Worm (Caenorhabditis elegans) whole organism, late embryonic: Measurements from ENCODE around the gene lin-46.

Experiments used
- C08G9.2 ChIP-seq: sonication (generic microtip); optimal IDR thresholded peaks from 2 replicates; lab custom pipeline; 2016; ENCODE audit warnings: mild to moderate bottlenecking, missing genetic modification characterization, moderate library complexity, missing compliant biosample characterization
- ahr-1 ChIP-seq: sonication (generic microtip); optimal IDR thresholded peaks from 2 replicates; lab custom pipeline; 2016; ENCODE audit warnings: missing genetic modification characterization, missing compliant biosample characterization
- ama-1 ChIP-seq: fragments of 150-350 bp; optimal IDR thresholded peaks from 2 replicates; lab custom pipeline; 2014
- ceh-18 ChIP-seq: sonication (generic microtip); optimal IDR thresholded peaks from 2 replicates; lab custom pipeline; 2016; ENCODE audit warnings: missing genetic modification characterization, missing compliant biosample characterization
- ceh-2 ChIP-seq: sonication (generic microtip); optimal IDR thresholded peaks from 2 replicates; lab custom pipeline; 2016; ENCODE audit warnings: missing genotype, missing genetic modification characterization, missing compliant biosample characterization
- ceh-22 ChIP-seq: sonication (generic microtip); optimal IDR thresholded peaks from 2 replicates; lab custom pipeline; 2017; ENCODE audit warnings: missing biosample characterization, missing genetic modification characterization
- ceh-24 ChIP-seq: sonication (generic microtip); optimal IDR thresholded peaks from 2 replicates; lab custom pipeline; 2016; ENCODE audit warnings: mild to moderate bottlenecking, missing genetic modification characterization, missing compliant biosample characterization
- ceh-31 ChIP-seq: sonication (generic microtip); optimal IDR thresholded peaks from 2 replicates; lab custom pipeline; 2016; ENCODE audit warnings: missing genetic modification characterization, missing compliant biosample characterization
- ceh-45 ChIP-seq: fragments of 200-800 bp; sonication (Bioruptor generic); IDR thresholded peaks from 2 replicates; pipeline ENCODE4 v1.3.6; 2022; ENCODE audit warnings: missing genetic modification reagents, missing genetic modification characterization, missing compliant biosample characterization
- ceh-48 ChIP-seq: sonication (generic microtip); optimal IDR thresholded peaks from 2 replicates; lab custom pipeline; 2016; ENCODE audit warnings: missing genetic modification characterization, inconsistent platforms, missing compliant biosample characterization
- ceh-6 ChIP-seq: fragments of 200-800 bp; sonication (Bioruptor generic); optimal IDR thresholded peaks from 2 replicates; lab custom pipeline; 2018; ENCODE audit warnings: mild to moderate bottlenecking, missing genetic modification characterization, missing compliant biosample characterization
- ceh-9 ChIP-seq: sonication (generic microtip); optimal IDR thresholded peaks from 2 replicates; lab custom pipeline; 2016; ENCODE audit warnings: mild to moderate bottlenecking, missing genetic modification characterization, inconsistent platforms, missing compliant biosample characterization
- dmd-4 ChIP-seq: sonication (generic microtip); optimal IDR thresholded peaks from 2 replicates; lab custom pipeline; 2016; ENCODE audit warnings: borderline replicate concordance, missing genetic modification characterization, missing compliant biosample characterization
- dve-1 ChIP-seq: sonication (generic microtip); optimal IDR thresholded peaks from 2 replicates; lab custom pipeline; 2017; ENCODE audit warnings: antibody characterized with exemption, mild to moderate bottlenecking, missing genetic modification characterization, missing compliant biosample characterization
- elt-2 ChIP-seq: sonication (generic microtip); optimal IDR thresholded peaks from 2 replicates; lab custom pipeline; 2016; ENCODE audit warnings: missing genetic modification reagents, missing genetic modification characterization, missing compliant biosample characterization
- fax-1 ChIP-seq: sonication (generic microtip); optimal IDR thresholded peaks from 2 replicates; lab custom pipeline; 2016; ENCODE audit warnings: missing genotype, missing genetic modification characterization, missing compliant biosample characterization
- fkh-10 ChIP-seq: fragments of 150-350 bp; optimal IDR thresholded peaks from 2 replicates; lab custom pipeline; 2014; ENCODE audit warnings: missing biosample characterization, missing genetic modification reagents, missing genetic modification characterization
- fkh-6 ChIP-seq: sonication (generic microtip); optimal IDR thresholded peaks from 2 replicates; lab custom pipeline; 2016; ENCODE audit warnings: missing genetic modification characterization, missing compliant biosample characterization
- gmeb-2 ChIP-seq: sonication (generic microtip); optimal IDR thresholded peaks from 2 replicates; lab custom pipeline; 2016; ENCODE audit warnings: missing genetic modification characterization, inconsistent platforms, missing compliant biosample characterization
- hlh-8 ChIP-seq: sonication (generic microtip); optimal IDR thresholded peaks from 2 replicates; lab custom pipeline; 2016; ENCODE audit warnings: missing genotype, missing genetic modification characterization, missing compliant biosample characterization
- lin-11 ChIP-seq: fragments of 200-800 bp; sonication (Bioruptor generic); optimal IDR thresholded peaks from 2 replicates; lab custom pipeline; 2018; ENCODE audit warnings: mild to moderate bottlenecking, missing genetic modification characterization, missing compliant biosample characterization
- madf-2 ChIP-seq: sonication (generic microtip); optimal IDR thresholded peaks from 2 replicates; lab custom pipeline; 2017; ENCODE audit warnings: missing genetic modification characterization, missing compliant biosample characterization
- mec-3 ChIP-seq: sonication (generic microtip); optimal IDR thresholded peaks from 2 replicates; lab custom pipeline; 2016; ENCODE audit warnings: borderline replicate concordance, missing genetic modification characterization, missing compliant biosample characterization
- nfya-1 ChIP-seq: sonication (generic microtip); optimal IDR thresholded peaks from 2 replicates; lab custom pipeline; 2017; ENCODE audit warnings: missing genetic modification characterization, mild to moderate bottlenecking, missing compliant biosample characterization, antibody characterized with exemption, moderate library complexity
- nhr-11 ChIP-seq: fragments of 150-350 bp; optimal IDR thresholded peaks from 2 replicates; lab custom pipeline; 2014; ENCODE audit warnings: missing biosample characterization, missing genetic modification characterization
- npax-4 ChIP-seq: sonication (generic microtip); optimal IDR thresholded peaks from 2 replicates; lab custom pipeline; 2016; ENCODE audit warnings: missing genetic modification characterization, missing compliant biosample characterization
- pax-1 ChIP-seq: fragments of 150-350 bp; optimal IDR thresholded peaks from 2 replicates; lab custom pipeline; 2014; ENCODE audit warnings: missing biosample characterization, missing genetic modification characterization
- pha-2 ChIP-seq: sonication (generic microtip); optimal IDR thresholded peaks from 2 replicates; lab custom pipeline; 2017; ENCODE audit warnings: mild to moderate bottlenecking, missing genetic modification characterization, missing compliant biosample characterization
- pros-1 ChIP-seq: fragments of 150-350 bp; optimal IDR thresholded peaks from 2 replicates; lab custom pipeline; 2014; ENCODE audit warnings: missing biosample characterization, missing genetic modification reagents, missing genetic modification characterization
- sox-2 ChIP-seq: fragments of 200-800 bp; sonication (Bioruptor generic); IDR thresholded peaks from 2 replicates; pipeline ENCODE4 v1.3.6; 2022; ENCODE audit warnings: missing genetic modification reagents, missing genetic modification characterization, missing compliant biosample characterization
- syd-9 ChIP-seq: sonication (generic microtip); optimal IDR thresholded peaks from 2 replicates; lab custom pipeline; 2016; ENCODE audit warnings: mild to moderate bottlenecking, missing genetic modification characterization, moderate library complexity, missing compliant biosample characterization
- tbx-7 ChIP-seq: sonication (generic microtip); optimal IDR thresholded peaks from 2 replicates; lab custom pipeline; 2016; ENCODE audit warnings: missing genotype, missing genetic modification characterization, missing compliant biosample characterization
- unc-42 ChIP-seq: sonication (generic microtip); optimal IDR thresholded peaks from 2 replicates; lab custom pipeline; 2016; ENCODE audit warnings: missing genotype, missing genetic modification characterization, missing compliant biosample characterization
- unc-55 ChIP-seq: sonication (generic microtip); optimal IDR thresholded peaks from 2 replicates; lab custom pipeline; 2017; ENCODE audit warnings: missing biosample characterization, missing genetic modification reagents, missing genetic modification characterization
- unc-86 ChIP-seq: sonication (generic microtip); optimal IDR thresholded peaks from 2 replicates; lab custom pipeline; 2016; ENCODE audit warnings: missing genetic modification characterization, missing compliant biosample characterization
- ztf-16 ChIP-seq: sonication (generic microtip); optimal IDR thresholded peaks from 2 replicates; lab custom pipeline; 2017; ENCODE audit warnings: missing genetic modification characterization, missing compliant biosample characterization

Gene lin-46

ce11 chrV:13009843-13010242, 41.2 kb downstream of the lin-46 start:
- TF ChIP-seq mec-3 (tag; lab: Kevin White, UChicago): no peak
- TF ChIP-seq ceh-24: no peak
- TF ChIP-seq ceh-6 (GFP tag; lab: Kevin White, UChicago): no peak
- peak; percentile 31 for TF ChIP-seq nfya-1 (tag; lab: Kevin White, UChicago)
- peak; percentile 51 for TF ChIP-seq ceh-31 (tag; lab: Kevin White, UChicago)
- no peak for TF ChIP-seq sox-2 (GFP tag; lab: Robert Waterston, UW)
- TF ChIP-seq syd-9 (tag; lab: Kevin White, UChicago): no peak
- TF ChIP-seq ahr-1 (tag; lab: Kevin White, UChicago): no peak
- TF ChIP-seq unc-86 (tag; lab: Kevin White, UChicago): no peak
- peak; percentile 15 for TF ChIP-seq unc-42 (tag; lab: Kevin White, UChicago)
- no peak for TF ChIP-seq hlh-8 (tag; lab: Kevin White, UChicago)
- peak; percentile 47 for TF ChIP-seq unc-55
- no peak for TF ChIP-seq ztf-16 (tag; lab: Kevin White, UChicago)
- TF ChIP-seq pros-1 (tag; lab: Kevin White, UChicago): no peak
- TF ChIP-seq ceh-45 (GFP tag; lab: Robert Waterston, UW): no peak
- no peak for TF ChIP-seq fkh-6 (tag; lab: Kevin White, UChicago)
- no peak for TF ChIP-seq ceh-48 (tag; lab: Kevin White, UChicago)
- no peak for TF ChIP-seq ama-1
- peak; percentile 6 for TF ChIP-seq ceh-18 (tag; lab: Kevin White, UChicago)
- TF ChIP-seq npax-4 (tag; lab: Kevin White, UChicago): no peak

- no peak for TF ChIP-seq fkh-10 (GFP tag; lab: Kevin White, UChicago)
- TF ChIP-seq lin-11 (tag; lab: Kevin White, UChicago): no peak
- no peak for TF ChIP-seq ceh-18 (tag; lab: Kevin White, UChicago)
- no peak for TF ChIP-seq ceh-2 (tag; lab: Kevin White, UChicago)
- no peak for TF ChIP-seq fax-1 (tag; lab: Kevin White, UChicago)
- TF ChIP-seq madf-2 (tag; lab: Kevin White, UChicago): no peak
- peak; percentile 63 for TF ChIP-seq elt-2 (tag; lab: Kevin White, UChicago)
- TF ChIP-seq ceh-9 (tag; lab: Kevin White, UChicago): no peak
These were observed 43.2 kb downstream of the lin-46 start for ce11 chrV:13011904-13012303.

- TF ChIP-seq dmd-4 (tag; lab: Kevin White, UChicago): no peak
- no peak for TF ChIP-seq ceh-6 (GFP tag; lab: Kevin White, UChicago)
- TF ChIP-seq dve-1 (tag; lab: Kevin White, UChicago): no peak
- no peak for TF ChIP-seq syd-9 (tag; lab: Kevin White, UChicago)
- TF ChIP-seq tbx-7 (tag; lab: Kevin White, UChicago): no peak
- no peak for TF ChIP-seq unc-86 (tag; lab: Kevin White, UChicago)
- no peak for TF ChIP-seq gmeb-2 (tag; lab: Kevin White, UChicago)
These were observed 44.5 kb downstream of the lin-46 start, which contains the start of gene try-10 for ce11 chrV:13013158-13013557. Gene try-10, minus strand, starts transcription at chrV:13013258.

- TF ChIP-seq unc-86 (tag; lab: Kevin White, UChicago) (no peak), nhr-11 (no peak), C08G9.2 (no peak), pax-1 (tag; lab: Kevin White, UChicago) (no peak), lin-11 (tag; lab: Kevin White, UChicago) (no peak)
These were observed 45.2 kb downstream of the lin-46 start, which contains the start of gene F15B9.6 for ce11 chrV:13013844-13014243. Gene F15B9.6, plus strand, starts transcription at chrV:13014144.

ce11 chrV:13018233-13018632, 49.6 kb downstream of the lin-46 start:
- TF ChIP-seq unc-42 (tag; lab: Kevin White, UChicago) (peak; percentile 31), nfya-1 (tag; lab: Kevin White, UChicago) (peak; percentile 33), pha-2 (tag; lab: Kevin White, UChicago) (no peak), ceh-22 (tag; lab: Kevin White, UChicago) (no peak)
